Fruit fly (Drosophila melanogaster): ENCODE results near the gene CG5402.
A peak's percentile ranks its signal among the peaks of the same experiment; 100 is the strongest.

Gene CG5402

dm6 chr3R:27519879-27520278 lies 17.1 kb upstream of the CG5402 start (continued):
- TF ChIP-seq Mes4 (GFP tag; optimal IDR thresholded peaks at IDR 0.05): no peak
- no peak for TF ChIP-seq Jarid2 (GFP tag; optimal IDR thresholded peaks at IDR 0.05)
- TF ChIP-seq Neu2 (GFP tag; optimal IDR thresholded peaks at IDR 0.05; ENCODE audit: borderline replicate concordance): no peak
- TF ChIP-seq org-1 (GFP tag; optimal IDR thresholded peaks at IDR 0.05): no peak
- peak; percentile 20 for TF ChIP-seq CG9727 (GFP tag; optimal IDR thresholded peaks at IDR 0.05)
- TF ChIP-seq Dip2 (GFP tag; IDR thresholded peaks at IDR 0.05): no peak
- TF ChIP-seq lab (GFP tag; optimal IDR thresholded peaks at IDR 0.05): peak; percentile 34
- no peak for TF ChIP-seq chn (GFP tag; optimal IDR thresholded peaks at IDR 0.05)
- TF ChIP-seq CG6654 (GFP tag; optimal IDR thresholded peaks at IDR 0.05): no peak
- TF ChIP-seq E2f1 (GFP tag; IDR thresholded peaks at IDR 0.05): no peak
- no peak for TF ChIP-seq aop (GFP tag; IDR thresholded peaks at IDR 0.05)
- no peak for TF ChIP-seq CG6689 (GFP tag; IDR thresholded peaks at IDR 0.05)
- TF ChIP-seq CG32532 (GFP tag; IDR thresholded peaks at IDR 0.05): no peak
- 0 out of 2 replicates have a peak, but pooled peaks have one; percentile 10 for TF ChIP-seq Ptx1 (GFP tag; IDR thresholded peaks at IDR 0.05)
- TF ChIP-seq nmo (GFP tag; optimal IDR thresholded peaks at IDR 0.05): peak; percentile 2
- no peak for TF ChIP-seq Stat92E (GFP tag; optimal IDR thresholded peaks at IDR 0.05)

dm6 chr3R:27517157-27517556 lies 14.4 kb upstream of the CG5402 start, which contains the start of gene CG13972:
Gene CG13972, minus strand, starts transcription at chr3R:27517257.
- no peak for TF ChIP-seq CG12391 (tag; optimal IDR thresholded peaks at IDR 0.05)
- TF ChIP-seq Ets65A (GFP tag): peak; percentile 88

- TF ChIP-seq CG8765 (GFP tag; IDR thresholded peaks at IDR 0.05) (no peak), CG10565 (GFP tag; optimal IDR thresholded peaks at IDR 0.05) (no peak), CG2129 (GFP tag; IDR thresholded peaks at IDR 0.05; ENCODE audit: partially characterized antibody) (no peak), Atf3 (GFP tag; optimal IDR thresholded peaks at IDR 0.05) (no peak), CG1603 (tag; optimal IDR thresholded peaks at IDR 0.05) (no peak), Hmr (GFP tag; optimal IDR thresholded peaks at IDR 0.05) (peak; percentile 18), otp (GFP tag; IDR thresholded peaks at IDR 0.05) (no peak), Max (GFP tag; optimal IDR thresholded peaks at IDR 0.05) (no peak), az2 (GFP tag; optimal IDR thresholded peaks at IDR 0.05) (no peak), unc-4 (GFP tag; IDR thresholded peaks at IDR 0.05; ENCODE audit: partially characterized antibody) (no peak), CG10366 (GFP tag; IDR thresholded peaks at IDR 0.05) (no peak), Rfx (GFP tag; IDR thresholded peaks at IDR 0.05) (0 out of 2 replicates have a peak, but pooled peaks have one; percentile 14), ems (GFP tag; optimal IDR thresholded peaks at IDR 0.05) (no peak), CG7357 (GFP tag; IDR thresholded peaks at IDR 0.05) (no peak), lab (GFP tag; optimal IDR thresholded peaks at IDR 0.05) (peak; percentile 7), dati (GFP tag; IDR thresholded peaks at IDR 0.05) (no peak), Oaz (GFP tag; IDR thresholded peaks at IDR 0.05) (no peak), schlank (tag; optimal IDR thresholded peaks at IDR 0.05) (no peak)
Measured at dm6 chr3R:27501938-27502337, 818 bp downstream of the CG5402 start, which contains the start of gene CG43139. Gene CG43139, minus strand, starts transcription at chr3R:27502025.

- TF ChIP-seq Ets65A (GFP tag) (peak; percentile 90), bab2 (GFP tag; optimal IDR thresholded peaks at IDR 0.05) (no peak), dmrt11E (tag; optimal IDR thresholded peaks at IDR 0.05) (no peak)
Measured at dm6 chr3R:27497616-27498015, 5.1 kb downstream of the CG5402 start.

Measured in whole organism, embryonic.